Worm (Caenorhabditis elegans): Measurements from ENCODE around the gene B0393.5.
"Not testable (repeated sequence)": the region's sequence is repeated elsewhere in the genome, so short reads cannot be mapped to it uniquely, and the experiment has no call there.

Gene B0393.5

ce11 chrIII:4735443-4735842, 30.1 kb upstream of the B0393.5 start, which contains the start of gene F17C8.7:
F17C8.7 (plus strand) TSS chrIII:4735743.
- TF ChIP-seq snpc-3.4 (tag; optimal IDR thresholded peaks at IDR 0.05): no peak
- TF ChIP-seq hrde-1 (tag; optimal IDR thresholded peaks at IDR 0.05; ENCODE audit: borderline replicate concordance): no peak
- TF ChIP-seq T07F8.4 (tag; optimal IDR thresholded peaks at IDR 0.05): no peak
- no peak for TF ChIP-seq F49E8.2 (tag; optimal IDR thresholded peaks at IDR 0.05; ENCODE audit: insufficient read depth)
- TF ChIP-seq T26A5.8 (tag; optimal IDR thresholded peaks at IDR 0.05): no peak
- TF ChIP-seq F55B11.4 (tag; optimal IDR thresholded peaks at IDR 0.05; ENCODE audit: borderline replicate concordance, insufficient read depth): no peak
- TF ChIP-seq gei-17 (GFP tag; optimal IDR thresholded peaks at IDR 0.05): no peak
- TF ChIP-seq Y53F4B.3 (GFP tag; IDR thresholded peaks at IDR 0.05): no peak
- TF ChIP-seq ztf-18 (tag; optimal IDR thresholded peaks at IDR 0.05): no peak
- TF ChIP-seq aptf-2 (GFP tag; conservative IDR thresholded peaks at IDR 0.05): no peak
- TF ChIP-seq repo-1 (tag; optimal IDR thresholded peaks at IDR 0.05): no peak

ce11 chrIII:4739975-4740374, 25.6 kb upstream of the B0393.5 start, which contains the start of gene ras-2:
ras-2 (minus strand) TSS chrIII:4740075.
- no peak for TF ChIP-seq zfh-2 (GFP tag; conservative IDR thresholded peaks at IDR 0.05)
- no peak for TF ChIP-seq hsf-1 (GFP tag; IDR thresholded peaks at IDR 0.05)
- TF ChIP-seq F57A8.1 (GFP tag; optimal IDR thresholded peaks at IDR 0.05): no peak
- TF ChIP-seq ztf-3 (GFP tag; optimal IDR thresholded peaks at IDR 0.05): no peak
- no peak for TF ChIP-seq die-1 (tag; optimal IDR thresholded peaks at IDR 0.05)
- no peak for TF ChIP-seq madf-3 (GFP tag; IDR thresholded peaks at IDR 0.05)
- TF ChIP-seq ztf-25 (GFP tag; IDR thresholded peaks at IDR 0.05): no peak
- no peak for TF ChIP-seq ztf-28 (GFP tag; IDR thresholded peaks at IDR 0.05)
- no peak for TF ChIP-seq T26A5.8 (tag; optimal IDR thresholded peaks at IDR 0.05)
- TF ChIP-seq lir-1 (GFP tag; conservative IDR thresholded peaks at IDR 0.05): no peak
- TF ChIP-seq ccch-3 (GFP tag; optimal IDR thresholded peaks at IDR 0.05): no peak
- no peak for TF ChIP-seq nhr-179 (tag; optimal IDR thresholded peaks at IDR 0.05)
- no peak for TF ChIP-seq sdz-38 (tag; optimal IDR thresholded peaks at IDR 0.05)
- TF ChIP-seq akir-1 (GFP tag; optimal IDR thresholded peaks at IDR 0.05): no peak

- TF ChIP-seq egl-44 (GFP tag; IDR thresholded peaks at IDR 0.05) (no peak), cebp-1 (GFP tag; IDR thresholded peaks at IDR 0.05) (no peak), cebp-1 (tag; optimal IDR thresholded peaks at IDR 0.05) (peak; percentile 48), nhr-80 (tag; optimal IDR thresholded peaks at IDR 0.05) (peak; percentile 32)
Observed at ce11 chrIII:4740820-4741219, 24.8 kb upstream of the B0393.5 start.

DNA sequence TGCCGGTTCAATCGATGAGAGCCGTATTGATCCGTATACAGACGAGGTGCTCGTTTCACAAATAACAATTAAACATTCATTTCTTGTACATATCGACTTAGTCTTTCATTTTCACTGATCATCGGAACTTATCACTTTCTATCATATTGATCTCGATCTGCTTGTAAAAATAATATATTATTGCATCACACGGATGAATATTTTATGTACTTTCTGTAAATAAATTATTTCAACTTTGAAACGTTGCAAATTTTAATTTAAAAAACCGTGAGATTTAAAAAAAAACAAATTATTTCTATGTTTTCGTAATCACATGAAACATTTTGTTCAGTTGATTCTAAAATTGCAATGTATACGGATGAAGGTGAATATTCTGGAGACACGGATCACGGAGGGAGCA, 23.0 kb upstream of the B0393.5 start, which contains the start of gene twk-6:
TSS of gene twk-6 (plus strand) at position 301 of the 400 bp plus-strand sequence.
- TF ChIP-seq F55B11.4 (tag; optimal IDR thresholded peaks at IDR 0.05; ENCODE audit: borderline replicate concordance, insufficient read depth); ekl-4 (GFP tag; IDR thresholded peaks at IDR 0.05); ztf-26 (tag; optimal IDR thresholded peaks at IDR 0.05): not testable (repeated sequence)

- no peak for TF ChIP-seq akir-1 (GFP tag; optimal IDR thresholded peaks at IDR 0.05)
- TF ChIP-seq hsf-1 (GFP tag; IDR thresholded peaks at IDR 0.05): no peak
- TF ChIP-seq ceh-58 (GFP tag; IDR thresholded peaks at IDR 0.05): no peak
- no peak for TF ChIP-seq egrh-3 (GFP tag; IDR thresholded peaks at IDR 0.05)
- TF ChIP-seq nhr-27 (tag; optimal IDR thresholded peaks at IDR 0.05): no peak
- TF ChIP-seq F57C9.4 (tag; optimal IDR thresholded peaks at IDR 0.05): no peak
Observed at ce11 chrIII:4745934-4746333, 19.6 kb upstream of the B0393.5 start, which contains the start of gene F17C8.6. F17C8.6 (minus strand) TSS chrIII:4746034.
